Worm (Caenorhabditis elegans) whole organism, L2 larva: ENCODE data around the gene F26G1.2.
A peak's percentile ranks its signal among the peaks of the same experiment; 100 is the strongest.

Source experiments
- C34F6.9 ChIP-seq: fragments of 150-350 bp; optimal IDR thresholded peaks from 2 replicates; lab custom pipeline; 2014; ENCODE audit warnings: missing biosample characterization, missing genetic modification characterization
- F13H6.1 ChIP-seq: sonication (generic microtip); optimal IDR thresholded peaks from 2 replicates; lab custom pipeline; 2016; ENCODE audit warnings: missing genetic modification characterization, missing compliant biosample characterization
- R02D3.7 ChIP-seq: fragments of 150-350 bp; optimal IDR thresholded peaks from 2 replicates; lab custom pipeline; 2014; ENCODE audit warnings: missing biosample characterization, missing genetic modification characterization
- Y55F3AM.14 ChIP-seq: fragments of 200-800 bp; sonication (Bioruptor generic); optimal IDR thresholded peaks from 2 replicates; lab custom pipeline; 2018; ENCODE audit warnings: mild to moderate bottlenecking, missing genetic modification characterization, missing compliant biosample characterization
- ZK546.5 ChIP-seq: sonication (generic microtip); optimal IDR thresholded peaks from 2 replicates; lab custom pipeline; 2017; ENCODE audit warnings: missing biosample characterization, missing genetic modification characterization
- alr-1 ChIP-seq: fragments of 150-350 bp; optimal IDR thresholded peaks from 2 replicates; lab custom pipeline; 2014; ENCODE audit warnings: missing biosample characterization, missing genetic modification characterization
- ama-1 ChIP-seq: fragments of 150-350 bp; optimal IDR thresholded peaks from 2 replicates; lab custom pipeline; 2018; ENCODE audit warnings: inconsistent platforms
- blmp-1 ChIP-seq: sonication (generic microtip); optimal IDR thresholded peaks from 2 replicates; lab custom pipeline; 2017; ENCODE audit warnings: missing genetic modification characterization, mild to moderate bottlenecking, missing compliant biosample characterization, antibody characterized with exemption, moderate library complexity; ENCODE audit not compliant: insufficient read depth
- ceh-16 ChIP-seq: fragments of 150-350 bp; optimal IDR thresholded peaks from 2 replicates; lab custom pipeline; 2014; ENCODE audit warnings: missing biosample characterization, missing genetic modification characterization
- ceh-82 ChIP-seq: fragments of 150-350 bp; optimal IDR thresholded peaks from 2 replicates; lab custom pipeline; 2014; ENCODE audit warnings: missing biosample characterization, missing genetic modification characterization
- crh-2 ChIP-seq: sonication (generic microtip); optimal IDR thresholded peaks from 2 replicates; lab custom pipeline; 2017; ENCODE audit warnings: missing biosample characterization, missing genetic modification characterization
- egl-27 ChIP-seq: sonication (generic microtip); optimal IDR thresholded peaks from 3 replicates; lab custom pipeline; 2017; ENCODE audit warnings: missing biosample characterization, missing genetic modification reagents, missing genetic modification characterization
- elt-1 ChIP-seq: fragments of 150-350 bp; optimal IDR thresholded peaks from 2 replicates; lab custom pipeline; 2014; ENCODE audit warnings: missing biosample characterization, missing genetic modification characterization
- elt-3 ChIP-seq: sonication (generic microtip); optimal IDR thresholded peaks from 2 replicates; lab custom pipeline; 2017; ENCODE audit warnings: missing biosample characterization, missing genetic modification characterization
- fos-1 ChIP-seq: fragments of 150-350 bp; optimal IDR thresholded peaks from 2 replicates; lab custom pipeline; 2014; ENCODE audit warnings: missing biosample characterization, missing genetic modification characterization
- gmeb-1 ChIP-seq: fragments of 150-350 bp; optimal IDR thresholded peaks from 2 replicates; lab custom pipeline; 2014; ENCODE audit warnings: missing biosample characterization, missing genetic modification characterization
- lin-11 ChIP-seq: fragments of 150-350 bp; sonication (generic microtip); optimal IDR thresholded peaks from 2 replicates; lab custom pipeline; 2014; ENCODE audit warnings: missing biosample characterization, missing genetic modification characterization, inconsistent platforms, mixed read lengths
- lin-13 ChIP-seq: fragments of 150-350 bp; optimal IDR thresholded peaks from 2 replicates; lab custom pipeline; 2014; ENCODE audit warnings: missing biosample characterization, missing genetic modification reagents, missing genetic modification characterization
- lin-39 ChIP-seq: fragments of 150-350 bp; optimal IDR thresholded peaks from 2 replicates; lab custom pipeline; 2014; ENCODE audit warnings: missing biosample characterization, missing genetic modification reagents, missing genetic modification characterization
- lsy-2 ChIP-seq, 2 experiments: fragments of 150-350 bp in 1 of 2; sonication (generic microtip) in 1 of 2; optimal IDR thresholded peaks; 2 replicates each; lab custom pipeline; 2014 to 2017; ENCODE audit warnings: missing biosample characterization in 2 of 2, missing genetic modification characterization in 2 of 2
- mab-5 ChIP-seq: fragments of 150-350 bp; optimal IDR thresholded peaks from 2 replicates; lab custom pipeline; 2014; ENCODE audit warnings: missing biosample characterization, missing genetic modification characterization
- mbf-1 ChIP-seq: sonication (generic microtip); optimal IDR thresholded peaks from 2 replicates; lab custom pipeline; 2017; ENCODE audit warnings: missing biosample characterization, missing genetic modification characterization
- mdl-1 ChIP-seq, 2 experiments: fragments of 150-350 bp in 1 of 2; sonication (generic microtip) in 1 of 2; optimal IDR thresholded peaks; 2 replicates each; lab custom pipeline; 2017; ENCODE audit warnings: missing biosample characterization in 2 of 2, missing genetic modification characterization in 2 of 2
- nhr-10 ChIP-seq: sonication (generic microtip); optimal IDR thresholded peaks from 2 replicates; lab custom pipeline; 2017; ENCODE audit warnings: missing biosample characterization, missing genetic modification characterization
- nhr-11 ChIP-seq: fragments of 150-350 bp; optimal IDR thresholded peaks from 2 replicates; lab custom pipeline; 2014; ENCODE audit warnings: missing biosample characterization, missing genetic modification characterization
- nhr-12 ChIP-seq: fragments of 150-350 bp; optimal IDR thresholded peaks from 2 replicates; lab custom pipeline; 2014; ENCODE audit warnings: missing biosample characterization, missing genetic modification characterization
- nhr-129 ChIP-seq: fragments of 150-350 bp; optimal IDR thresholded peaks from 2 replicates; lab custom pipeline; 2014; ENCODE audit warnings: missing biosample characterization, missing genetic modification characterization
- nhr-21 ChIP-seq: fragments of 150-350 bp; optimal IDR thresholded peaks from 2 replicates; lab custom pipeline; 2014; ENCODE audit warnings: missing biosample characterization, missing genetic modification characterization
- nhr-23 ChIP-seq: fragments of 150-350 bp; optimal IDR thresholded peaks from 2 replicates; lab custom pipeline; 2014; ENCODE audit warnings: missing biosample characterization, missing genetic modification reagents, missing genetic modification characterization
- nhr-25 ChIP-seq: fragments of 150-350 bp; sonication (generic microtip); optimal IDR thresholded peaks from 3 replicates; lab custom pipeline; 2014; ENCODE audit warnings: missing biosample characterization, missing genetic modification characterization
- nhr-6 ChIP-seq: fragments of 150-350 bp; optimal IDR thresholded peaks from 2 replicates; lab custom pipeline; 2014; ENCODE audit warnings: missing biosample characterization, missing genetic modification characterization
- peb-1 ChIP-seq: fragments of 150-350 bp; optimal IDR thresholded peaks from 2 replicates; lab custom pipeline; 2014; ENCODE audit warnings: missing biosample characterization, missing genetic modification characterization
- sem-4 ChIP-seq: fragments of 150-350 bp; optimal IDR thresholded peaks from 2 replicates; lab custom pipeline; 2014; ENCODE audit warnings: missing biosample characterization, missing genetic modification reagents, missing genetic modification characterization
- skn-1 ChIP-seq: sonication (generic microtip); optimal IDR thresholded peaks from 2 replicates; lab custom pipeline; 2017; ENCODE audit warnings: missing biosample characterization, missing genetic modification characterization
- sma-3 ChIP-seq: sonication (generic microtip); optimal IDR thresholded peaks from 2 replicates; lab custom pipeline; 2016; ENCODE audit warnings: missing genetic modification reagents, missing genetic modification characterization, missing compliant biosample characterization
- sma-9 ChIP-seq, 2 experiments: fragments of 150-350 bp in 1 of 2; sonication (generic microtip) in 1 of 2; optimal IDR thresholded peaks; 2 replicates each; lab custom pipeline; 2014 to 2016; ENCODE audit warnings: missing genetic modification characterization in 2 of 2, mild to moderate bottlenecking in 1 of 2, missing biosample characterization in 1 of 2, missing compliant biosample characterization in 1 of 2, missing genetic modification reagents in 1 of 2, moderate library complexity in 1 of 2
- unc-39 ChIP-seq: fragments of 150-350 bp; optimal IDR thresholded peaks from 2 replicates; lab custom pipeline; 2014; ENCODE audit warnings: missing biosample characterization, missing genetic modification characterization
- unc-55 ChIP-seq: fragments of 150-350 bp; sonication (generic microtip); optimal IDR thresholded peaks from 3 replicates; lab custom pipeline; 2014; ENCODE audit warnings: missing biosample characterization, missing genetic modification reagents, missing genetic modification characterization
- unc-62 ChIP-seq: fragments of 150-350 bp; optimal IDR thresholded peaks from 2 replicates; lab custom pipeline; 2014; ENCODE audit warnings: missing biosample characterization, missing genetic modification reagents, missing genetic modification characterization
- zag-1 ChIP-seq: fragments of 150-350 bp; optimal IDR thresholded peaks from 2 replicates; lab custom pipeline; 2014; ENCODE audit warnings: missing biosample characterization, missing genetic modification characterization
- ztf-1 ChIP-seq: fragments of 200-800 bp; sonication (Bioruptor generic); conservative IDR thresholded peaks from 2 replicates; pipeline ENCODE4 v1.3.6; 2022; ENCODE audit warnings: missing genetic modification characterization, missing compliant biosample characterization
- ztf-4 ChIP-seq: fragments of 150-350 bp; optimal IDR thresholded peaks from 2 replicates; lab custom pipeline; 2014; ENCODE audit warnings: missing biosample characterization, missing genetic modification characterization

F26G1.2 gene

DNA sequence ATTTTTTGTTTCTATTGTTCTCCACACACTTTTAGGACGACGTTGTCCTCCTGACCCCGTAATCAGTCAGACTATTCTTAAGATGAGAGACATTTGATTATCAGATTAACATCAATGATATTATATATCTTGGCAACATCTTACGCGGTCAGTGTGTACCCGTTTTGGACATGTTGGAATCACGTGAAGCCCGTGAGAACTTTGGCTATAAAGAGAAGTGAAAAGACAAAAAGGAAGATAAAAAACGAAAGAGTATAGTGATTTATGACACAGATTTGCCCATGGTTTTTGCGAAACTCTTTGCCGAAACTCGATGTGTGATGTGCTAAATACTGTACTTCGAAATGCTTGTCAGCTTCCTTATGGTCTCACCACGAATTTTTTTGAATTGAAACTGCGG, 17.6 kb upstream of the F26G1.2 start:
- TF ChIP-seq egl-27 (tag; lab: Kevin White, UChicago) (peak; percentile 78), peb-1 (tag; lab: Kevin White, UChicago) (no peak), nhr-129 (peak; percentile 13), fos-1 (tag; lab: Kevin White, UChicago) (peak; percentile 39), crh-2 (tag; lab: Kevin White, UChicago) (peak; percentile 44), nhr-11 (tag; lab: Kevin White, UChicago) (peak; percentile 43), mab-5 (no peak), sma-3 (GFP tag; lab: Kevin White, UChicago) (peak; percentile 85), ztf-1 (GFP tag; lab: Robert Waterston, UW) (no peak), lin-39 (tag; lab: Kevin White, UChicago) (no peak), lsy-2 (tag; optimal IDR thresholded peaks at IDR 0.05; lab: Kevin White, UChicago) (peak in 1 of 2 experiments; percentile 37), sem-4 (tag; lab: Kevin White, UChicago) (no peak), blmp-1 (peak; percentile 88), nhr-25 (peak; percentile 80), unc-39 (tag; lab: Kevin White, UChicago) (no peak), nhr-10 (tag; lab: Kevin White, UChicago) (no peak), nhr-21 (tag; lab: Kevin White, UChicago) (peak; percentile 90), sma-9 (GFP tag; optimal IDR thresholded peaks at IDR 0.05; lab: Kevin White, UChicago) (peak; percentile 96), sma-9 (tag; optimal IDR thresholded peaks at IDR 0.05; lab: Kevin White, UChicago) (peak; percentile 3), lin-13 (GFP tag; lab: Kevin White, UChicago) (no peak), gmeb-1 (tag; lab: Kevin White, UChicago) (peak; percentile 33), mdl-1 (tag; optimal IDR thresholded peaks at IDR 0.05; lab: Kevin White, UChicago) (peak in 1 of 2 experiments; percentile 2), ztf-4 (peak; percentile 50)

DNA sequence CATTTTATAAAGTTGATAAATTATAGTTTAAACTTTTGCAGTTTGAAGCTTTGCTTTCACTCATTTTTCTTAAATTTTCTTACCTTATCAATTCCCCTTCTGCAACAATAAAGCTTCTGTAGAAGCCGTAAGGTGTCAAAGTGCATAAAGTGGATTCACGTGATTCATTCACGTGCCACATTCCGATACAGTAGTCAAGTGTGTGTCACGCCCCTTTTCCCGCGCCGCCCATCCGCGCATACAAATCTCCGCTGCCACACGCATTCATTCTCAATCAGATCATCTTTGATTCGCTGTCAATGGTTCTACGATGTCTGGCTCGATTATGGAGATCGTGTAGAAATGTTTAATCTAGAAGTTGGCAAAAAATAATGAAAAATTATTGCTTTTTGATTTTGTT, 15.8 kb upstream of the F26G1.2 start:
- TF ChIP-seq C34F6.9: no peak
- TF ChIP-seq peb-1 (tag; lab: Kevin White, UChicago): no peak
- no peak for TF ChIP-seq crh-2 (tag; lab: Kevin White, UChicago)
- TF ChIP-seq ztf-1 (GFP tag; lab: Robert Waterston, UW): no peak
- no peak for TF ChIP-seq elt-1 (tag; lab: Kevin White, UChicago)
- no peak for TF ChIP-seq R02D3.7 (tag; lab: Kevin White, UChicago)
- TF ChIP-seq nhr-23: no peak
- TF ChIP-seq skn-1 (tag; lab: Kevin White, UChicago): no peak
- TF ChIP-seq nhr-6 (tag; lab: Kevin White, UChicago): no peak
- no peak for TF ChIP-seq ceh-16 (tag; lab: Kevin White, UChicago)
- TF ChIP-seq ceh-82 (tag; lab: Kevin White, UChicago): no peak
- no peak for TF ChIP-seq mbf-1 (tag; lab: Kevin White, UChicago)
- TF ChIP-seq lsy-2 (tag; optimal IDR thresholded peaks at IDR 0.05; lab: Kevin White, UChicago): peak in 1 of 2 experiments; percentile 4
- TF ChIP-seq nhr-11 (tag; lab: Kevin White, UChicago): no peak
- no peak for TF ChIP-seq Y55F3AM.14 (GFP tag; lab: Kevin White, UChicago)
- TF ChIP-seq nhr-10 (tag; lab: Kevin White, UChicago): no peak
- no peak for TF ChIP-seq egl-27 (tag; lab: Kevin White, UChicago)
- peak; percentile 40 for TF ChIP-seq sma-9 (GFP tag; optimal IDR thresholded peaks at IDR 0.05; lab: Kevin White, UChicago)
- no peak for TF ChIP-seq sma-9 (tag; optimal IDR thresholded peaks at IDR 0.05; lab: Kevin White, UChicago)
- no peak for TF ChIP-seq fos-1 (tag; lab: Kevin White, UChicago)
- TF ChIP-seq nhr-21 (tag; lab: Kevin White, UChicago): peak; percentile 33
- no peak for TF ChIP-seq gmeb-1 (tag; lab: Kevin White, UChicago)
- TF ChIP-seq nhr-129: no peak
- peak; percentile 18 for TF ChIP-seq nhr-25
- TF ChIP-seq lin-39 (tag; lab: Kevin White, UChicago): no peak
- TF ChIP-seq elt-3: no peak
- TF ChIP-seq ama-1 (lab: Kevin White, UChicago): no peak
- TF ChIP-seq alr-1 (tag; lab: Kevin White, UChicago): no peak
- TF ChIP-seq F13H6.1 (tag; lab: Kevin White, UChicago): no peak
- TF ChIP-seq sma-3 (GFP tag; lab: Kevin White, UChicago): peak; percentile 12
- no peak for TF ChIP-seq unc-62 (GFP tag; lab: Kevin White, UChicago)
- TF ChIP-seq blmp-1: no peak
- no peak for TF ChIP-seq zag-1 (tag; lab: Kevin White, UChicago)
- TF ChIP-seq ztf-4: no peak
- no peak for TF ChIP-seq sem-4 (tag; lab: Kevin White, UChicago)
- no peak for TF ChIP-seq lin-11
- TF ChIP-seq mab-5: no peak
- no peak for TF ChIP-seq unc-55
- TF ChIP-seq nhr-12: no peak
- no peak for TF ChIP-seq ZK546.5
- TF ChIP-seq, all 48 proteins: peak for 5
